Fruit fly (Drosophila melanogaster): Measurements from ENCODE around the gene TfIIEalpha.

TfIIEalpha gene

DNA sequence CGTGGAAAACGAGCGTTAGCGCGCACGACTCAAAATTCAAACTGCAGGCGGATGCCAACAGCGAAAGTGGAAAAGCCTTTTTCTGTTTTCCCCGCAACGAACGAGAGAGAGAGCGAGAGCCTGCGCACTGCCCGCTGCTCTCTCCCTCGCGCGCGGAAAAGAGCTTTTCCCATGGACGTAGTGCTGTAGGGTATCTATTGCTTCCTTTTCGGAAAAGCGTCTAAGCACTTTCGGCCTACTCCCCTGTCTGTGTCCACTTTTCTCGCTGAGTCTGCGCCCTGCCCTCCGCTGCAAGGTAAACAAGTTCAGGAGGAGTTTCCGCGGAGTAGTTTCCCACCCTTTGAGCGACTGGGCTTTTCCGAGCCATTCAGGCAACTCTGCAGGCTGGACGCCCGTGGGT lies 1.5 kb upstream of the TfIIEalpha start, which contains the start of gene CG32085 (continued):
- TF ChIP-seq croc (GFP tag; conservative IDR thresholded peaks at IDR 0.05) (peak; percentile 22; the same call in 1 of the 3 replicates), twi (tag; optimal IDR thresholded peaks at IDR 0.05) (no peak), bowl (GFP tag; IDR thresholded peaks at IDR 0.05) (no peak), Awh (GFP tag; IDR thresholded peaks at IDR 0.05) (peak; percentile 55), ato (GFP tag; IDR thresholded peaks at IDR 0.05; ENCODE audit: partially characterized antibody) (no peak), Bgb (GFP tag; IDR thresholded peaks at IDR 0.05; ENCODE audit: partially characterized antibody) (no peak), en (GFP tag; optimal IDR thresholded peaks at IDR 0.05) (peak; percentile 9), tap (tag; optimal IDR thresholded peaks at IDR 0.05) (no peak), sna (GFP tag; IDR thresholded peaks at IDR 0.05; ENCODE audit: partially characterized antibody) (no peak), pfk (GFP tag; optimal IDR thresholded peaks at IDR 0.05) (no peak), salm (tag; optimal IDR thresholded peaks at IDR 0.05) (no peak), fru (optimal IDR thresholded peaks at IDR 0.05) (no peak), CG4404 (GFP tag; IDR thresholded peaks at IDR 0.05) (peak; percentile 42; the same call in 1 of the 2 replicates), sr (GFP tag; IDR thresholded peaks at IDR 0.05) (0 out of 3 replicates have a peak, but pooled peaks have one; percentile 55), D19B (GFP tag; optimal IDR thresholded peaks at IDR 0.05) (no peak), Oli (tag; optimal IDR thresholded peaks at IDR 0.05) (peak; percentile 1), Ssrp (tag; optimal IDR thresholded peaks at IDR 0.05) (no peak), ems (GFP tag; optimal IDR thresholded peaks at IDR 0.05) (peak; percentile 74), CG17385 (GFP tag; optimal IDR thresholded peaks at IDR 0.05) (peak; percentile 27), CG42726 (GFP tag; IDR thresholded peaks at IDR 0.05; ENCODE audit: partially characterized antibody) (no peak), CG18262 (tag; optimal IDR thresholded peaks at IDR 0.05) (no peak), trem (tag; optimal IDR thresholded peaks at IDR 0.05) (no peak), run (tag; optimal IDR thresholded peaks at IDR 0.05) (no peak), CG8089 (GFP tag; optimal IDR thresholded peaks at IDR 0.05) (no peak), zf30C (GFP tag; optimal IDR thresholded peaks at IDR 0.05) (no peak), MESR4 (GFP tag; optimal IDR thresholded peaks at IDR 0.05) (no peak), Lhr (GFP tag; optimal IDR thresholded peaks at IDR 0.05) (no peak), Drgx (GFP tag; IDR thresholded peaks at IDR 0.05) (peak; percentile 75), CG9609 (GFP tag; optimal IDR thresholded peaks at IDR 0.05) (peak; percentile 44), CG11093 (GFP tag; IDR thresholded peaks at IDR 0.05) (no peak), CG10147 (GFP tag; optimal IDR thresholded peaks at IDR 0.05) (peak; percentile 30), dpn (GFP tag; optimal IDR thresholded peaks at IDR 0.05) (peak; percentile 57 to 74), CG3407 (GFP tag; optimal IDR thresholded peaks at IDR 0.05) (no peak), fu2 (GFP tag; optimal IDR thresholded peaks at IDR 0.05) (peak; percentile 54), CG12391 (tag; optimal IDR thresholded peaks at IDR 0.05) (peak; percentile 10), Fer1 (GFP tag; optimal IDR thresholded peaks at IDR 0.05) (peak; percentile 86), CG34422 (GFP tag; IDR thresholded peaks at IDR 0.05) (peak; percentile 27; the same call in 1 of the 3 replicates), slou (GFP tag; optimal IDR thresholded peaks at IDR 0.05) (no peak), pho (GFP tag; optimal IDR thresholded peaks at IDR 0.05) (peak; percentile 62), Gsc (GFP tag; IDR thresholded peaks at IDR 0.05) (no peak), CG13296 (GFP tag; optimal IDR thresholded peaks at IDR 0.05) (peak; percentile 61), GATAe (GFP tag; conservative IDR thresholded peaks at IDR 0.05) (no peak), CG14441 (GFP tag; IDR thresholded peaks at IDR 0.05) (peak; percentile 69), CG14014 (GFP tag; IDR thresholded peaks at IDR 0.05) (peak; percentile 70), Aef1 (GFP tag; IDR thresholded peaks at IDR 0.05) (no peak), Bdp1 (GFP tag; optimal IDR thresholded peaks at IDR 0.05) (no peak), Sox100B (GFP tag; optimal IDR thresholded peaks at IDR 0.05) (no peak), shn (GFP tag; optimal IDR thresholded peaks at IDR 0.05) (peak; percentile 42), ara (GFP tag; IDR thresholded peaks at IDR 0.05) (0 out of 2 replicates have a peak, but pooled peaks have one; percentile 30), CG17359 (tag; optimal IDR thresholded peaks at IDR 0.05) (peak; percentile 54), CG15011 (GFP tag; optimal IDR thresholded peaks at IDR 0.05) (no peak)

Measured in whole organism, embryonic.